Fruit fly (Drosophila melanogaster) whole organism, embryonic: Measurements from ENCODE around the gene ClpX.

Experiments
- Ada2b ChIP-seq: fragments of 200-800 bp; sonication (Bioruptor generic); IDR thresholded peaks from 2 replicates; pipeline ENCODE4 v1.3.6; 2022; ENCODE audit warnings: missing biosample characterization, missing genetic modification characterization
- Antp ChIP-seq: fragments of 200-800 bp; sonication (Bioruptor generic); optimal IDR thresholded peaks from 3 replicates; lab custom pipeline; 2016; ENCODE audit warnings: missing biosample characterization, missing genetic modification characterization
- CG10147 ChIP-seq: fragments of 200-800 bp; sonication (Bioruptor generic); optimal IDR thresholded peaks from 2 replicates; lab custom pipeline; 2019; ENCODE audit warnings: missing biosample characterization, mild to moderate bottlenecking, missing genetic modification characterization, moderate library complexity
- CG10321 ChIP-seq: fragments of 200-800 bp; sonication (Bioruptor generic); IDR thresholded peaks from 2 replicates; pipeline ENCODE4 v1.3.6; 2022; ENCODE audit warnings: missing biosample characterization, missing genetic modification characterization
- CG12071 ChIP-seq: fragments of 200-800 bp; sonication (Bioruptor generic); optimal IDR thresholded peaks from 3 replicates; lab custom pipeline; 2018; ENCODE audit warnings: missing biosample characterization, mild to moderate bottlenecking, missing genetic modification characterization
- CG1233 ChIP-seq: fragments of 200-800 bp; sonication (Bioruptor generic); optimal IDR thresholded peaks from 4 replicates; lab custom pipeline; 2018; ENCODE audit warnings: missing biosample characterization, mild to moderate bottlenecking, missing genetic modification characterization
- CG12769 ChIP-seq: fragments of 200-800 bp; sonication (Bioruptor generic); optimal IDR thresholded peaks from 2 replicates; lab custom pipeline; 2019; ENCODE audit warnings: missing biosample characterization, mild to moderate bottlenecking, missing genetic modification characterization, moderate library complexity
- CG13624 ChIP-seq: fragments of 200-800 bp; sonication (Bioruptor generic); optimal IDR thresholded peaks from 2 replicates; lab custom pipeline; 2016; ENCODE audit warnings: missing biosample characterization, missing genetic modification characterization
- CG15601 ChIP-seq: fragments of 200-800 bp; sonication (Bioruptor generic); optimal IDR thresholded peaks from 3 replicates; lab custom pipeline; 2019; ENCODE audit warnings: missing biosample characterization, mild to moderate bottlenecking, missing genetic modification characterization, moderate library complexity
- CG16779 ChIP-seq: fragments of 200-800 bp; sonication (Bioruptor generic); IDR thresholded peaks from 2 replicates; pipeline ENCODE4 v1.3.6; 2022; ENCODE audit warnings: missing biosample characterization, missing genetic modification characterization
- CG16815 ChIP-seq: fragments of 200-800 bp; sonication (Bioruptor generic); optimal IDR thresholded peaks from 3 replicates; lab custom pipeline; 2017; ENCODE audit warnings: missing biosample characterization, mild to moderate bottlenecking, missing genetic modification characterization
- CG1832 ChIP-seq: fragments of 200-800 bp; sonication (Bioruptor generic); optimal IDR thresholded peaks from 2 replicates; lab custom pipeline; 2017; ENCODE audit warnings: missing biosample characterization, mild to moderate bottlenecking, missing genetic modification characterization, inconsistent platforms
- CG18476 ChIP-seq: fragments of 200-800 bp; sonication (Bioruptor generic); optimal IDR thresholded peaks from 2 replicates; lab custom pipeline; 2016; ENCODE audit warnings: missing biosample characterization, mild to moderate bottlenecking, missing genetic modification characterization
- CG2199 ChIP-seq: fragments of 200-800 bp; sonication (Bioruptor generic); IDR thresholded peaks from 3 replicates; pipeline ENCODE4 v1.3.6; 2022; ENCODE audit warnings: missing biosample characterization, missing genetic modification characterization
- CG34376 ChIP-seq: fragments of 200-800 bp; sonication (Bioruptor generic); optimal IDR thresholded peaks from 2 replicates; lab custom pipeline; 2018; ENCODE audit warnings: missing biosample characterization, mild to moderate bottlenecking, missing genetic modification characterization
- CG4404 ChIP-seq: fragments of 200-800 bp; sonication (Bioruptor generic); IDR thresholded peaks from 2 replicates; pipeline ENCODE4 v1.3.6; 2022; ENCODE audit warnings: missing biosample characterization, missing genetic modification characterization
- CG6272 ChIP-seq: fragments of 200-800 bp; sonication (Bioruptor generic); IDR thresholded peaks from 2 replicates; pipeline ENCODE4 v1.3.6; 2022; ENCODE audit warnings: missing biosample characterization, missing genetic modification characterization
- CG6654 ChIP-seq: fragments of 200-800 bp; sonication (Bioruptor generic); optimal IDR thresholded peaks from 2 replicates; lab custom pipeline; 2017; ENCODE audit warnings: missing biosample characterization, mild to moderate bottlenecking, missing genetic modification characterization
- D19B ChIP-seq: fragments of 200-800 bp; sonication (Bioruptor generic); optimal IDR thresholded peaks from 2 replicates; lab custom pipeline; 2017; ENCODE audit warnings: missing biosample characterization, mild to moderate bottlenecking, missing genetic modification characterization
- Dbx ChIP-seq: fragments of 200-800 bp; sonication (Bioruptor generic); IDR thresholded peaks from 3 replicates; pipeline ENCODE4 v1.3.6; 2022; ENCODE audit warnings: missing biosample characterization, missing genetic modification characterization
- Eip74EF ChIP-seq, 2 experiments: fragments of 200-800 bp in 1 of 2; fragments of >200 bp in 1 of 2; sonication (Bioruptor generic) in 1 of 2; optimal IDR thresholded peaks; 2 replicates each; lab custom pipeline; 2017 to 2019; ENCODE audit warnings: missing biosample characterization in 2 of 2, missing genetic modification characterization in 2 of 2, mild to moderate bottlenecking in 1 of 2, moderate library complexity in 1 of 2
- Fer2 ChIP-seq: fragments of 200-800 bp; sonication (Bioruptor generic); optimal IDR thresholded peaks from 2 replicates; lab custom pipeline; 2018; ENCODE audit warnings: missing biosample characterization, mild to moderate bottlenecking, missing genetic modification characterization, moderate library complexity
- HHEX ChIP-seq: fragments of 200-800 bp; sonication (Bioruptor generic); optimal IDR thresholded peaks from 3 replicates; lab custom pipeline; 2017; ENCODE audit warnings: missing biosample characterization, mild to moderate bottlenecking, missing genetic modification characterization, missing genetic modification reagents
- HLH54F ChIP-seq: fragments of 200-800 bp; sonication (Bioruptor generic); optimal IDR thresholded peaks from 3 replicates; lab custom pipeline; 2016; ENCODE audit warnings: missing biosample characterization, missing genetic modification characterization
- Med ChIP-seq: fragments of 200-800 bp; sonication (Bioruptor generic); peaks from one replicate; lab custom pipeline; 2016; ENCODE audit warnings: missing biosample characterization, missing genetic modification characterization, mild to moderate bottlenecking, inconsistent platforms, moderate library complexity
- Optix ChIP-seq: fragments of 200-800 bp; sonication (Bioruptor generic); IDR thresholded peaks from 3 replicates; pipeline ENCODE4 v1.3.6; 2022; ENCODE audit warnings: missing biosample characterization, missing genetic modification characterization
- chn ChIP-seq: fragments of 200-800 bp; sonication (Bioruptor generic); optimal IDR thresholded peaks from 2 replicates; lab custom pipeline; 2016; ENCODE audit warnings: missing biosample characterization, missing genetic modification characterization
- ci ChIP-seq: fragments of 200-800 bp; sonication (Bioruptor generic); IDR thresholded peaks from 3 replicates; pipeline ENCODE4 v1.3.6; 2022; ENCODE audit warnings: missing biosample characterization, missing genetic modification characterization
- fu2 ChIP-seq: fragments of 200-800 bp; sonication (Bioruptor generic); optimal IDR thresholded peaks from 2 replicates; lab custom pipeline; 2016; ENCODE audit warnings: missing biosample characterization, missing genetic modification characterization
- gcm ChIP-seq: fragments of 200-800 bp; sonication (Bioruptor generic); optimal IDR thresholded peaks from 2 replicates; lab custom pipeline; 2019; ENCODE audit warnings: missing biosample characterization, mild to moderate bottlenecking, missing genetic modification characterization, moderate library complexity
- kni ChIP-seq: fragments of 200-800 bp; sonication (Bioruptor generic); optimal IDR thresholded peaks from 3 replicates; lab custom pipeline; 2017; ENCODE audit warnings: mild to moderate bottlenecking, missing biosample characterization, missing genetic modification reagents, missing genetic modification characterization
- lola ChIP-seq, 3 experiments: fragments of >200 bp in 2 of 3; fragments of 200-800 bp in 1 of 3; sonication (Bioruptor generic) in 1 of 3; optimal IDR thresholded peaks; 2 replicates each; lab custom pipeline; 2017 to 2019; ENCODE audit warnings: missing biosample characterization in 3 of 3, missing genetic modification characterization in 3 of 3, mild to moderate bottlenecking in 1 of 3, moderate library complexity in 1 of 3
- mirr ChIP-seq: fragments of 200-800 bp; sonication (Bioruptor generic); optimal IDR thresholded peaks from 3 replicates; lab custom pipeline; 2018; ENCODE audit warnings: missing biosample characterization, mild to moderate bottlenecking, missing genetic modification characterization
- nau ChIP-seq: fragments of 200-800 bp; sonication (Bioruptor generic); optimal IDR thresholded peaks from 3 replicates; lab custom pipeline; 2017; ENCODE audit warnings: missing biosample characterization, mild to moderate bottlenecking, missing genetic modification characterization, missing genetic modification reagents
- nerfin-1 ChIP-seq: fragments of 200-800 bp; sonication (Bioruptor generic); optimal IDR thresholded peaks from 3 replicates; lab custom pipeline; 2019; ENCODE audit warnings: missing biosample characterization, mild to moderate bottlenecking, missing genetic modification characterization, moderate library complexity
- nerfin-2 ChIP-seq: fragments of 200-800 bp; sonication (Bioruptor generic); IDR thresholded peaks from 2 replicates; pipeline ENCODE4 v1.3.6; 2022; ENCODE audit warnings: missing biosample characterization, missing genetic modification characterization; ENCODE audit not compliant: partially characterized antibody
- oc ChIP-seq: fragments of 200-800 bp; sonication (Bioruptor generic); optimal IDR thresholded peaks from 2 replicates; lab custom pipeline; 2018; ENCODE audit warnings: missing biosample characterization, mild to moderate bottlenecking, missing genetic modification characterization, moderate library complexity
- phol ChIP-seq: fragments of 200-800 bp; sonication (Bioruptor generic); optimal IDR thresholded peaks from 3 replicates; lab custom pipeline; 2018; ENCODE audit warnings: missing biosample characterization, mild to moderate bottlenecking, missing genetic modification characterization, moderate library complexity
- prd ChIP-seq, 3 experiments: fragments of >200 bp in 2 of 3; fragments of 200-800 bp in 1 of 3; sonication (Bioruptor generic) in 1 of 3; optimal IDR thresholded peaks in 2 of 3; IDR thresholded peaks in 1 of 3; 2 replicates in 2 of 3; 3 replicates in 1 of 3; pipeline versions ENCODE4 v1.3.6 to Lab custom; 2017 to 2022; ENCODE audit warnings: missing biosample characterization in 1 of 3, missing genetic modification characterization in 1 of 3
- ranshi ChIP-seq: fragments of 200-800 bp; sonication (Bioruptor generic); IDR thresholded peaks from 2 replicates; pipeline ENCODE4 v1.3.6; 2022; ENCODE audit warnings: missing biosample characterization, missing genetic modification characterization
- sima ChIP-seq: fragments of 200-800 bp; sonication (Bioruptor generic); optimal IDR thresholded peaks from 2 replicates; lab custom pipeline; 2016; ENCODE audit warnings: missing biosample characterization, missing genetic modification characterization
- slp2 ChIP-seq: fragments of 200-800 bp; sonication (Bioruptor generic); optimal IDR thresholded peaks from 2 replicates; lab custom pipeline; 2016; ENCODE audit warnings: missing biosample characterization, missing genetic modification characterization
- sob ChIP-seq: fragments of 200-800 bp; sonication (Bioruptor generic); IDR thresholded peaks from 2 replicates; pipeline ENCODE4 v1.3.6; 2022; ENCODE audit warnings: missing biosample characterization, missing genetic modification characterization
- stwl ChIP-seq: fragments of 200-800 bp; sonication (Bioruptor generic); optimal IDR thresholded peaks from 3 replicates; lab custom pipeline; 2018; ENCODE audit warnings: missing biosample characterization, mild to moderate bottlenecking, missing genetic modification characterization, moderate library complexity
- tll ChIP-seq, 2 experiments: fragments of 200-800 bp in 1 of 2; fragments of >200 bp in 1 of 2; sonication (Bioruptor generic) in 1 of 2; optimal IDR thresholded peaks; 2 replicates each; lab custom pipeline; 2017 to 2019; ENCODE audit warnings: missing biosample characterization in 2 of 2, missing genetic modification characterization in 2 of 2, mild to moderate bottlenecking in 1 of 2, moderate library complexity in 1 of 2
- tup ChIP-seq: fragments of 200-800 bp; sonication (Bioruptor generic); optimal IDR thresholded peaks from 2 replicates; lab custom pipeline; 2016; ENCODE audit warnings: missing biosample characterization, mild to moderate bottlenecking, missing genetic modification characterization, moderate library complexity
- vnd ChIP-seq: fragments of 200-800 bp; sonication (Bioruptor generic); IDR thresholded peaks from 3 replicates; pipeline ENCODE4 v1.3.6; 2022; ENCODE audit warnings: missing biosample characterization, missing genetic modification characterization; ENCODE audit not compliant: partially characterized antibody
- wek ChIP-seq: fragments of 200-800 bp; sonication (Bioruptor generic); optimal IDR thresholded peaks from 3 replicates; lab custom pipeline; 2018; ENCODE audit warnings: missing biosample characterization, mild to moderate bottlenecking, missing genetic modification characterization, moderate library complexity

Gene ClpX

DNA sequence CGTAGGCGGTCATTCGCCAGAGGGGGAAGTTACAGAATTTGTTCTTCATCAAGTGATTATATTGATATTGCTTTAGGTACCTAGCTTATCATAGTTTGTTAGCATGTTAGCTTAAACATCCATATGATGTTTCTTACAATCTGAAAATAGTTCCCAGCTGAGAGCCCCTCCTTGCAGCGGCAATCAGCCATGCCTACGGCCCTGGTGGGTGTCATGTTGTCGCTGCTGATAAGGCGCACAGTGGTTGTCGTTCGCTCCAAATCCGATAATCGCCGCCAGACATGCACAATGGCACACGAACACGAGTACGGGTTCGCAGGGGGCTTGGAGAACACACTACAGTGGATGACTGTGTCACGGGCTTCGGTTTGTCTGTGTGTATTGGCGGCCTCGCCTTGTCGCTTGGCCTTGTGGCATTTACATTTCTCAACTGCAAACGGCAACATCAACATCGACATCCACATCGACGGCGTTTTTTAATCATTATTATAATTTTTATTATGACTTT lies 2.5 kb upstream of the ClpX start (continued):
- no peak for TF ChIP-seq CG6654 (GFP tag; lab: Kevin White, UChicago)
- TF ChIP-seq CG12071 = peak; percentile 78
- TF ChIP-seq oc = peak; percentile 44
- TF ChIP-seq Antp (GFP tag; lab: Kevin White, UChicago) = peak; percentile 79
- TF ChIP-seq CG13624 (GFP tag; lab: Kevin White, UChicago) = peak; percentile 85
- TF ChIP-seq phol (tag; lab: Kevin White, UChicago) = peak; percentile 72
- peak; percentile 83 for TF ChIP-seq sob
- peak; percentile 80 for TF ChIP-seq HHEX (GFP tag; lab: Kevin White, UChicago)
- peak; percentile 41 for TF ChIP-seq CG10147 (GFP tag; lab: Kevin White, UChicago)
- TF ChIP-seq gcm (GFP tag; lab: Kevin White, UChicago) = peak; percentile 31
- no peak for TF ChIP-seq tll (GFP tag; optimal IDR thresholded peaks at IDR 0.05; lab: Kevin White, UChicago)
- no peak for TF ChIP-seq nerfin-2 (GFP tag; lab: Robert Waterston, UW)
- peak in 1 of 3 experiments; percentile 38 for TF ChIP-seq lola (GFP tag; optimal IDR thresholded peaks at IDR 0.05; lab: Kevin White, UChicago)
- peak; percentile 87 for TF ChIP-seq CG2199 (GFP tag; lab: Robert Waterston, UW)
- peak; percentile 66 for TF ChIP-seq CG4404
- peak; percentile 88 for TF ChIP-seq Dbx (GFP tag; lab: Robert Waterston, UW)
- peak; percentile 78 for TF ChIP-seq Ada2b (GFP tag; lab: Robert Waterston, UW)
- TF ChIP-seq wek (GFP tag; lab: Kevin White, UChicago) = no peak
- peak; percentile 97 for TF ChIP-seq CG12769 (tag; lab: Kevin White, UChicago)
- peak; percentile 70 for TF ChIP-seq nau (GFP tag; lab: Kevin White, UChicago)
- peak; percentile 87 for TF ChIP-seq CG6272
- TF ChIP-seq sima (GFP tag; lab: Kevin White, UChicago) = no peak
- TF ChIP-seq chn (GFP tag; lab: Kevin White, UChicago) = peak; percentile 67
- peak; percentile 83 for TF ChIP-seq fu2 (GFP tag; lab: Kevin White, UChicago)
- TF ChIP-seq CG10321 (GFP tag; lab: Robert Waterston, UW) = 0 out of 2 replicates have a peak, but pooled peaks have one; percentile 26
- peak; percentile 48 for TF ChIP-seq nerfin-1 (tag; lab: Kevin White, UChicago)
- TF ChIP-seq CG16779 (GFP tag; lab: Robert Waterston, UW) = peak; percentile 75; the same call in 1 of the 2 replicates
- peak; percentile 31 for TF ChIP-seq CG15601 (tag; lab: Kevin White, UChicago)
- TF ChIP-seq Optix = peak; percentile 76
- TF ChIP-seq CG1233 (GFP tag; lab: Kevin White, UChicago) = peak; percentile 59
- peak; percentile 90 for TF ChIP-seq ci (GFP tag; lab: Robert Waterston, UW)
- peak; percentile 48 for TF ChIP-seq slp2 (GFP tag; lab: Kevin White, UChicago)
- no peak for TF ChIP-seq stwl (tag; lab: Kevin White, UChicago)
- peak; percentile 92 for TF ChIP-seq Med (GFP tag; lab: Kevin White, UChicago)
- TF ChIP-seq HLH54F (GFP tag; lab: Kevin White, UChicago) = peak; percentile 83
- peak; percentile 68 for TF ChIP-seq CG16815 (GFP tag; lab: Kevin White, UChicago)
- peak; percentile 64 for TF ChIP-seq ranshi (GFP tag; lab: Robert Waterston, UW)
- TF ChIP-seq CG1832 (GFP tag; lab: Kevin White, UChicago) = no peak
- peak; percentile 61 for TF ChIP-seq D19B
- TF ChIP-seq vnd = no peak
- TF ChIP-seq Fer2 (tag; lab: Kevin White, UChicago) = peak; percentile 30
- peak; percentile 44 for TF ChIP-seq CG34376
- TF ChIP-seq Eip74EF (GFP tag; optimal IDR thresholded peaks at IDR 0.05; lab: Kevin White, UChicago) = peak in 1 of 2 experiments; percentile 6
- TF ChIP-seq mirr (GFP tag; lab: Kevin White, UChicago) = peak; percentile 68
- TF ChIP-seq kni (GFP tag; lab: Kevin White, UChicago) = no peak
- TF ChIP-seq CG18476 (GFP tag; lab: Kevin White, UChicago) = peak; percentile 56
- TF ChIP-seq prd (optimal IDR thresholded peaks at IDR 0.05; lab: Kevin White, UChicago) = no peak
- peak; percentile 85 for TF ChIP-seq prd (GFP tag; IDR thresholded peaks at IDR 0.05; lab: Robert Waterston, UW)
- TF ChIP-seq tup = peak; percentile 47
